Fruit fly (Drosophila melanogaster): Measurements from ENCODE around the gene Msh6.

The Msh6 gene

DNA sequence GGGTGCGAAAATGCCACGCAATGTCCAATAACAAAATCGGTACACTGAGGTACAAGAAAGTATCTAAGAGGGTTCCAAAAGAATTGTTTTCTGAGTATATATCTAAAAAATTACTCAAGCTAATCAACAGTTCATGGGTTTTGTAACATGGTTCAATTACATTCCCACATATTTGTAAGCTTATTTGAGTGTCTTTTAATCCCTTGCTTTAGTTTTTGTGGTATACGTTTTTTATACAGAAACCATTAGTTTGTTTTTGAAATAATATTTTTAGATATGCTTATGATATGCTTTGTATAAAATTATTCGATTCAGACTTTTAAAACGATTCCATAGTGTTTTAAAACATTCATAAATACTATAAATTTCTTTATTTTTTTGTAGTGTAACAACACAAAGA, 22.5 kb upstream of the Msh6 start (continued):
- TF ChIP-seq Ets96B (tag; optimal IDR thresholded peaks at IDR 0.05) (peak; percentile 66), pdm3 (GFP tag; optimal IDR thresholded peaks at IDR 0.05) (peak; percentile 52), Eip75B (GFP tag; optimal IDR thresholded peaks at IDR 0.05) (peak; percentile 66), CG31627 (GFP tag; optimal IDR thresholded peaks at IDR 0.05) (peak; percentile 52), dsx (GFP tag; optimal IDR thresholded peaks at IDR 0.05; ENCODE audit: poor library complexity, severe bottlenecking) (peak; percentile 42), Eip93F (GFP tag; optimal IDR thresholded peaks at IDR 0.05) (no peak), CG6792 (GFP tag; optimal IDR thresholded peaks at IDR 0.05) (peak; percentile 24), Sox14 (GFP tag; optimal IDR thresholded peaks at IDR 0.05) (peak; percentile 67), achi (GFP tag; optimal IDR thresholded peaks at IDR 0.05) (peak; percentile 30), CG6163 (GFP tag; IDR thresholded peaks at IDR 0.05) (no peak), CG6808 (GFP tag; optimal IDR thresholded peaks at IDR 0.05) (peak; percentile 42), CG10669 (GFP tag; optimal IDR thresholded peaks at IDR 0.05) (peak; percentile 22), dac (GFP tag; optimal IDR thresholded peaks at IDR 0.05) (no peak), CG8319 (GFP tag; optimal IDR thresholded peaks at IDR 0.05) (peak; percentile 19), CG7368 (GFP tag; optimal IDR thresholded peaks at IDR 0.05) (no peak), Eip78C (GFP tag) (peak; percentile 87), Smox (GFP tag; optimal IDR thresholded peaks at IDR 0.05) (peak; percentile 61), spab (GFP tag; optimal IDR thresholded peaks at IDR 0.05) (peak; percentile 62)

- TF ChIP-seq CG32006 (GFP tag; optimal IDR thresholded peaks at IDR 0.05) = peak; percentile 15
- peak; percentile 38 for TF ChIP-seq Eip78C (GFP tag)
- no peak for TF ChIP-seq Sox14 (GFP tag; optimal IDR thresholded peaks at IDR 0.05)
- TF ChIP-seq svp (GFP tag) = peak; percentile 27
- no peak for TF ChIP-seq eg (GFP tag; IDR thresholded peaks at IDR 0.05)
Measured at dm6 chr3L:15178618-15179017, 20.3 kb upstream of the Msh6 start.

dm6 chr3L:15176641-15177215, 18.4 kb upstream of the Msh6 start:
- no peak for TF ChIP-seq Ets21C (GFP tag; optimal IDR thresholded peaks at IDR 0.05)
- 0 out of 3 replicates have a peak, but pooled peaks have one; percentile 19 for TF ChIP-seq CG6163 (GFP tag; IDR thresholded peaks at IDR 0.05)
- TF ChIP-seq CG16779 (tag; optimal IDR thresholded peaks at IDR 0.05) = no peak
- no peak for TF ChIP-seq CG9139 (GFP tag; optimal IDR thresholded peaks at IDR 0.05)
- TF ChIP-seq eg (GFP tag; IDR thresholded peaks at IDR 0.05) = peak; percentile 25; the same call in 2 of the 3 replicates
- TF ChIP-seq achi (GFP tag; optimal IDR thresholded peaks at IDR 0.05) = no peak
- no peak for TF ChIP-seq CG1621 (tag; optimal IDR thresholded peaks at IDR 0.05)
- TF ChIP-seq Lpt (GFP tag; optimal IDR thresholded peaks at IDR 0.05) = no peak
- no peak for TF ChIP-seq cyc (GFP tag; optimal IDR thresholded peaks at IDR 0.05)
- no peak for TF ChIP-seq Hr39 (GFP tag; optimal IDR thresholded peaks at IDR 0.05)
- TF ChIP-seq CG15336 (GFP tag; IDR thresholded peaks at IDR 0.05) = no peak
- no peak for TF ChIP-seq CG34406 (GFP tag; optimal IDR thresholded peaks at IDR 0.05)
- TF ChIP-seq Smox (GFP tag; optimal IDR thresholded peaks at IDR 0.05) = no peak
- TF ChIP-seq CG11294 (GFP tag; IDR thresholded peaks at IDR 0.05) = no peak
- TF ChIP-seq CG6792 (GFP tag; optimal IDR thresholded peaks at IDR 0.05) = no peak
- no peak for TF ChIP-seq Gug (GFP tag; IDR thresholded peaks at IDR 0.05)
- TF ChIP-seq CG11762 (GFP tag; optimal IDR thresholded peaks at IDR 0.05; ENCODE audit: insufficient read depth) = no peak
- peak; percentile 15 for TF ChIP-seq svp (GFP tag)
- TF ChIP-seq CG8119 (GFP tag; IDR thresholded peaks at IDR 0.05) = no peak
- TF ChIP-seq spab (GFP tag; optimal IDR thresholded peaks at IDR 0.05) = no peak
- no peak for TF ChIP-seq net (GFP tag; optimal IDR thresholded peaks at IDR 0.05)
- no peak for TF ChIP-seq fd59A (GFP tag; optimal IDR thresholded peaks at IDR 0.05)
- TF ChIP-seq Met (GFP tag; optimal IDR thresholded peaks at IDR 0.05) = no peak
- no peak for TF ChIP-seq Eip75B (GFP tag; optimal IDR thresholded peaks at IDR 0.05)
- TF ChIP-seq CG6854 (GFP tag; optimal IDR thresholded peaks at IDR 0.05) = no peak
- TF ChIP-seq salr (GFP tag; optimal IDR thresholded peaks at IDR 0.05) = peak in 1 of 2 experiments; percentile 3
- TF ChIP-seq dsx (GFP tag; optimal IDR thresholded peaks at IDR 0.05; ENCODE audit: poor library complexity, severe bottlenecking) = no peak
- TF ChIP-seq Sox14 (GFP tag; optimal IDR thresholded peaks at IDR 0.05) = no peak
- TF ChIP-seq CG32006 (GFP tag; optimal IDR thresholded peaks at IDR 0.05) = peak; percentile 1
- no peak for TF ChIP-seq CG8632 (GFP tag; optimal IDR thresholded peaks at IDR 0.05)
- no peak for TF ChIP-seq dac (GFP tag; optimal IDR thresholded peaks at IDR 0.05)
- TF ChIP-seq CG8319 (GFP tag; optimal IDR thresholded peaks at IDR 0.05) = no peak
- TF ChIP-seq CG3919 (GFP tag; optimal IDR thresholded peaks at IDR 0.05) = no peak
- no peak for TF ChIP-seq Sox102F (GFP tag; optimal IDR thresholded peaks at IDR 0.05)
- no peak for TF ChIP-seq CG10631 (GFP tag; optimal IDR thresholded peaks at IDR 0.05)
- no peak for TF ChIP-seq Hr4 (GFP tag; optimal IDR thresholded peaks at IDR 0.05)
- TF ChIP-seq fd85E (GFP tag; optimal IDR thresholded peaks at IDR 0.05) = no peak
- no peak for TF ChIP-seq Eip93F (GFP tag; optimal IDR thresholded peaks at IDR 0.05)
- no peak for TF ChIP-seq lz (GFP tag; optimal IDR thresholded peaks at IDR 0.05)
- no peak for TF ChIP-seq CG7368 (GFP tag; optimal IDR thresholded peaks at IDR 0.05)
